Worm (Caenorhabditis elegans) whole organism, late embryonic: ENCODE data around the gene K08D9.6.

Experiments
- C08G9.2 ChIP-seq: sonication (generic microtip); optimal IDR thresholded peaks from 2 replicates; lab custom pipeline; 2016; ENCODE audit warnings: mild to moderate bottlenecking, missing genetic modification characterization, moderate library complexity, missing compliant biosample characterization
- C38D4.7 ChIP-seq: fragments of 200-800 bp; sonication (Bioruptor generic); optimal IDR thresholded peaks from 2 replicates; lab custom pipeline; 2018; ENCODE audit warnings: mild to moderate bottlenecking, missing genetic modification characterization, moderate library complexity, missing compliant biosample characterization
- F13H6.1 ChIP-seq: sonication (generic microtip); optimal IDR thresholded peaks from 2 replicates; lab custom pipeline; 2016; ENCODE audit warnings: missing genetic modification characterization, missing compliant biosample characterization
- K02D7.2 ChIP-seq: sonication (generic microtip); optimal IDR thresholded peaks from 2 replicates; lab custom pipeline; 2017; ENCODE audit warnings: mild to moderate bottlenecking, missing genetic modification characterization, missing compliant biosample characterization
- K09A11.1 ChIP-seq: sonication (generic microtip); optimal IDR thresholded peaks from 2 replicates; lab custom pipeline; 2017; ENCODE audit warnings: antibody characterized with exemption, mild to moderate bottlenecking, missing genetic modification characterization, missing compliant biosample characterization; ENCODE audit not compliant: insufficient read depth
- T23F11.4 ChIP-seq: fragments of 200-800 bp; sonication (Bioruptor generic); optimal IDR thresholded peaks from 2 replicates; lab custom pipeline; 2018; ENCODE audit warnings: mild to moderate bottlenecking, missing genetic modification characterization, missing compliant biosample characterization
- Y22D7AL.16 ChIP-seq: sonication (generic microtip); optimal IDR thresholded peaks from 2 replicates; lab custom pipeline; 2016; ENCODE audit warnings: missing genetic modification characterization, missing compliant biosample characterization
- ahr-1 ChIP-seq: sonication (generic microtip); optimal IDR thresholded peaks from 2 replicates; lab custom pipeline; 2016; ENCODE audit warnings: missing genetic modification characterization, missing compliant biosample characterization
- ceh-19 ChIP-seq: fragments of 200-800 bp; sonication (Bioruptor generic); optimal IDR thresholded peaks from 2 replicates; lab custom pipeline; 2018; ENCODE audit warnings: mild to moderate bottlenecking, missing genetic modification characterization, missing compliant biosample characterization
- ceh-22 ChIP-seq: sonication (generic microtip); optimal IDR thresholded peaks from 2 replicates; lab custom pipeline; 2017; ENCODE audit warnings: missing biosample characterization, missing genetic modification characterization
- ceh-30 ChIP-seq: fragments of 150-350 bp; optimal IDR thresholded peaks from 2 replicates; lab custom pipeline; 2014; ENCODE audit warnings: missing biosample characterization, missing genetic modification characterization
- ceh-34 ChIP-seq: sonication (generic microtip); optimal IDR thresholded peaks from 2 replicates; lab custom pipeline; 2016; ENCODE audit warnings: mild to moderate bottlenecking, missing genetic modification characterization, missing compliant biosample characterization
- ceh-6 ChIP-seq: fragments of 200-800 bp; sonication (Bioruptor generic); optimal IDR thresholded peaks from 2 replicates; lab custom pipeline; 2018; ENCODE audit warnings: mild to moderate bottlenecking, missing genetic modification characterization, missing compliant biosample characterization
- ceh-9 ChIP-seq: sonication (generic microtip); optimal IDR thresholded peaks from 2 replicates; lab custom pipeline; 2016; ENCODE audit warnings: mild to moderate bottlenecking, missing genetic modification characterization, inconsistent platforms, missing compliant biosample characterization
- dmd-4 ChIP-seq: sonication (generic microtip); optimal IDR thresholded peaks from 2 replicates; lab custom pipeline; 2016; ENCODE audit warnings: borderline replicate concordance, missing genetic modification characterization, missing compliant biosample characterization
- dve-1 ChIP-seq: sonication (generic microtip); optimal IDR thresholded peaks from 2 replicates; lab custom pipeline; 2017; ENCODE audit warnings: antibody characterized with exemption, mild to moderate bottlenecking, missing genetic modification characterization, missing compliant biosample characterization
- elt-4 ChIP-seq: sonication (generic microtip); optimal IDR thresholded peaks from 2 replicates; lab custom pipeline; 2016; ENCODE audit warnings: missing genetic modification characterization, missing compliant biosample characterization
- eyg-1 ChIP-seq: sonication (generic microtip); optimal IDR thresholded peaks from 2 replicates; lab custom pipeline; 2016; ENCODE audit warnings: missing genotype, missing genetic modification characterization, missing compliant biosample characterization
- fax-1 ChIP-seq: sonication (generic microtip); optimal IDR thresholded peaks from 2 replicates; lab custom pipeline; 2016; ENCODE audit warnings: missing genotype, missing genetic modification characterization, missing compliant biosample characterization
- fkh-10 ChIP-seq: fragments of 150-350 bp; optimal IDR thresholded peaks from 2 replicates; lab custom pipeline; 2014; ENCODE audit warnings: missing biosample characterization, missing genetic modification reagents, missing genetic modification characterization
- fkh-6 ChIP-seq: sonication (generic microtip); optimal IDR thresholded peaks from 2 replicates; lab custom pipeline; 2016; ENCODE audit warnings: missing genetic modification characterization, missing compliant biosample characterization
- hlh-13 ChIP-seq: fragments of 200-800 bp; sonication (Bioruptor generic); optimal IDR thresholded peaks from 2 replicates; lab custom pipeline; 2018; ENCODE audit warnings: mild to moderate bottlenecking, missing genetic modification characterization, missing compliant biosample characterization
- hlh-15 ChIP-seq: sonication (generic microtip); optimal IDR thresholded peaks from 2 replicates; lab custom pipeline; 2016; ENCODE audit warnings: missing genetic modification characterization, missing compliant biosample characterization
- hlh-6 ChIP-seq: sonication (generic microtip); optimal IDR thresholded peaks from 2 replicates; lab custom pipeline; 2016; ENCODE audit warnings: missing genotype, missing genetic modification characterization, missing compliant biosample characterization
- hlh-8 ChIP-seq: sonication (generic microtip); optimal IDR thresholded peaks from 2 replicates; lab custom pipeline; 2016; ENCODE audit warnings: missing genotype, missing genetic modification characterization, missing compliant biosample characterization
- lim-6 ChIP-seq: sonication (generic microtip); optimal IDR thresholded peaks from 2 replicates; lab custom pipeline; 2016; ENCODE audit warnings: missing genetic modification characterization, missing compliant biosample characterization
- nfya-1 ChIP-seq: sonication (generic microtip); optimal IDR thresholded peaks from 2 replicates; lab custom pipeline; 2017; ENCODE audit warnings: missing genetic modification characterization, mild to moderate bottlenecking, missing compliant biosample characterization, antibody characterized with exemption, moderate library complexity
- nhr-11 ChIP-seq: fragments of 150-350 bp; optimal IDR thresholded peaks from 2 replicates; lab custom pipeline; 2014; ENCODE audit warnings: missing biosample characterization, missing genetic modification characterization
- npax-4 ChIP-seq: sonication (generic microtip); optimal IDR thresholded peaks from 2 replicates; lab custom pipeline; 2016; ENCODE audit warnings: missing genetic modification characterization, missing compliant biosample characterization
- odd-2 ChIP-seq: sonication (generic microtip); optimal IDR thresholded peaks from 2 replicates; lab custom pipeline; 2017; ENCODE audit warnings: antibody characterized with exemption, mild to moderate bottlenecking, missing genetic modification characterization, missing compliant biosample characterization
- pag-3 ChIP-seq: sonication (generic microtip); optimal IDR thresholded peaks from 2 replicates; lab custom pipeline; 2016; ENCODE audit warnings: missing compliant biosample characterization, missing genetic modification characterization, borderline replicate concordance
- pat-9 ChIP-seq: fragments of 200-800 bp; sonication (Bioruptor generic); optimal IDR thresholded peaks from 2 replicates; lab custom pipeline; 2018; ENCODE audit warnings: mild to moderate bottlenecking, missing genetic modification characterization, moderate library complexity, missing compliant biosample characterization
- pha-2 ChIP-seq: sonication (generic microtip); optimal IDR thresholded peaks from 2 replicates; lab custom pipeline; 2017; ENCODE audit warnings: mild to moderate bottlenecking, missing genetic modification characterization, missing compliant biosample characterization
- pha-4 ChIP-seq: fragments of 150-350 bp; optimal IDR thresholded peaks from 2 replicates; lab custom pipeline; 2018; ENCODE audit warnings: missing biosample characterization, missing genetic modification reagents, missing genetic modification characterization
- ref-2 ChIP-seq: sonication (generic microtip); optimal IDR thresholded peaks from 2 replicates; lab custom pipeline; 2016; ENCODE audit warnings: missing genetic modification characterization, missing compliant biosample characterization
- tbx-2 ChIP-seq: sonication (generic microtip); optimal IDR thresholded peaks from 2 replicates; lab custom pipeline; 2016; ENCODE audit warnings: missing genetic modification characterization, missing compliant biosample characterization
- tbx-7 ChIP-seq: sonication (generic microtip); optimal IDR thresholded peaks from 2 replicates; lab custom pipeline; 2016; ENCODE audit warnings: missing genotype, missing genetic modification characterization, missing compliant biosample characterization
- ttx-3 ChIP-seq: sonication (generic microtip); optimal IDR thresholded peaks from 2 replicates; lab custom pipeline; 2016; ENCODE audit warnings: missing genetic modification reagents, missing genetic modification characterization, missing compliant biosample characterization
- unc-42 ChIP-seq: sonication (generic microtip); optimal IDR thresholded peaks from 2 replicates; lab custom pipeline; 2016; ENCODE audit warnings: missing genotype, missing genetic modification characterization, missing compliant biosample characterization
- zip-5 ChIP-seq: sonication (generic microtip); optimal IDR thresholded peaks from 2 replicates; lab custom pipeline; 2016; ENCODE audit warnings: missing genetic modification characterization, missing compliant biosample characterization

K08D9.6 gene

DNA sequence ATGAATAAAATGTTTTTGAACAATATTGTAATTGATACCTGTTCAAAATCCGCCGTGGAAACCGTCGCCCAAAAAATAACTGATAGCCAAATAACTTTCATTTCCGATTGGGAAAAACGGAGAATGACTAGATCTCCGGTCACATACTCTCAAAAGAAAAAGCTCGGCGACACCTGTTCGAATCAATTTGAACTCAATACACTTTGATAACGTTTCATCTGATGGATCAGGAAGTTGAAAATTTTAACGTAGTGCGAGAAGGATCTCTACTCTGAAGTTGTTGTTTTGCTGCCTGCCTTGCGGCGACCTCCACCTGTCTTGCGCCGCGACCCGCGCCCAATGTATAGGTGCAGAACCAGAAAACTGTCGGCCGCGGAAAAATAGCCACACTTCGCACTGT, 38.4 kb upstream of the K08D9.6 start, which contains the start of gene T28A11.20:
T28A11.20 (minus strand) TSS at position 101 of the 400 bp plus-strand sequence.
- TF ChIP-seq dmd-4 (tag; lab: Kevin White, UChicago), result no peak
- TF ChIP-seq hlh-8, result no peak
- TF ChIP-seq fkh-10 (GFP tag; lab: Kevin White, UChicago), result no peak
- TF ChIP-seq hlh-15 (tag; lab: Kevin White, UChicago), result no peak
- TF ChIP-seq T23F11.4, result no peak
- no peak for TF ChIP-seq nfya-1 (tag; lab: Kevin White, UChicago)
- no peak for TF ChIP-seq pha-4
- TF ChIP-seq lim-6 (tag; lab: Kevin White, UChicago), result no peak
- no peak for TF ChIP-seq C08G9.2
- no peak for TF ChIP-seq zip-5 (tag; lab: Kevin White, UChicago)
- no peak for TF ChIP-seq tbx-2
- TF ChIP-seq ref-2 (tag; lab: Kevin White, UChicago), result no peak
- TF ChIP-seq hlh-6, result no peak
- TF ChIP-seq ceh-19 (GFP tag; lab: Kevin White, UChicago), result no peak
- no peak for TF ChIP-seq C38D4.7 (GFP tag; lab: Kevin White, UChicago)
- TF ChIP-seq eyg-1 (tag; lab: Kevin White, UChicago), result no peak
- TF ChIP-seq pat-9, result no peak
- no peak for TF ChIP-seq K09A11.1 (tag; lab: Kevin White, UChicago)

DNA sequence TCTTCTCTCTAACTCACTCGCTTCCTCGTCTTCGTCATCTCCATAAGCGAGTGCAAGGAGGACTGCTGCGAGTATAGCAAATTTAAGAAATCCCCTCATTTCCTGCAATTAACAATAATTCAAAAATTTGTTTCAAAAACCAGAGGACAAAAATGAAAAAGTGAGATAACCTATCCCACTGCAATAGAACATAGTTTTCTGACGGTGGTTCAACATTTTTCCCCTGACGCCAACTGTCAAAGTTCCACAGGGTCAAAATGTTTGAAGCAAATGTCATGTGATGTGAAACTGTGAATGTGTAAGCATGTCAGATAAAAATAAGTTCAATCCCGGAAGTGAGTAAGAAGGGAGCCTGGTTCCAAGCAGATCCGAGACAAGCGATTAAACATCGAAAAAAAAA, 34.6 kb upstream of the K08D9.6 start, which contains the start of gene T28A11.19:
T28A11.19 (minus strand) TSS at position 108 of the 400 bp plus-strand sequence.
- TF ChIP-seq elt-4 (tag; lab: Kevin White, UChicago) (no peak), hlh-13 (GFP tag; lab: Kevin White, UChicago) (no peak), ceh-9 (tag; lab: Kevin White, UChicago) (no peak), dve-1 (tag; lab: Kevin White, UChicago) (no peak), nhr-11 (tag; lab: Kevin White, UChicago) (no peak), ceh-6 (GFP tag; lab: Kevin White, UChicago) (no peak), K02D7.2 (tag; lab: Kevin White, UChicago) (no peak), eyg-1 (tag; lab: Kevin White, UChicago) (no peak), zip-5 (tag; lab: Kevin White, UChicago) (no peak), pag-3 (tag; lab: Kevin White, UChicago) (no peak), ceh-30 (tag; lab: Kevin White, UChicago) (no peak), npax-4 (tag; lab: Kevin White, UChicago) (no peak), unc-42 (tag; lab: Kevin White, UChicago) (no peak), C38D4.7 (GFP tag; lab: Kevin White, UChicago) (no peak), K09A11.1 (tag; lab: Kevin White, UChicago) (no peak), pha-2 (tag; lab: Kevin White, UChicago) (no peak), pha-4 (no peak)

DNA sequence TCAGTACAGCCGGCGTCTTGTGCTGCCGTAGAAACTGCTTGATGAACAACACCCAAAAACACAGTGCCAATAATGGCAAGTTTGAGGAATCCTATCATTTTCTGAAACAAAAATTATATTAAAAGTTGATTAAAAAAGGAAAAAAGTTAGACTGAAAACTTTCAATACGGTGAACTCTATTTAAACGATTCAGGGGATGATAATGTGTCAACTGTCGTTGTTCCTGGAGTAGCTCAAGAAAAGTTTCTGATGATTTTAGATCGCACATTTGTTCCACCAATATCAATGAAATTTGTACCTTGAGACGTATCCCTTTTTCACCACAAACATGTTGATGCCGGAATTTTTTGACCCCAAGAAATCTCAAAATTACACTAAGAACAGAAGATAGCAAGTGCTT, 33.2 kb upstream of the K08D9.6 start, which contains the start of gene T28A11.18:
T28A11.18 (minus strand) TSS at position 101 of the 400 bp plus-strand sequence.
- TF ChIP-seq Y22D7AL.16 (tag; lab: Kevin White, UChicago), result no peak
- no peak for TF ChIP-seq elt-4 (tag; lab: Kevin White, UChicago)
- no peak for TF ChIP-seq ceh-9 (tag; lab: Kevin White, UChicago)
- TF ChIP-seq ahr-1 (tag; lab: Kevin White, UChicago), result no peak
- TF ChIP-seq ceh-22 (tag; lab: Kevin White, UChicago), result no peak
- no peak for TF ChIP-seq ttx-3
- no peak for TF ChIP-seq fax-1
- TF ChIP-seq ceh-34, result no peak
- TF ChIP-seq hlh-6, result no peak
- no peak for TF ChIP-seq nfya-1 (tag; lab: Kevin White, UChicago)
- no peak for TF ChIP-seq F13H6.1 (tag; lab: Kevin White, UChicago)
- no peak for TF ChIP-seq dve-1 (tag; lab: Kevin White, UChicago)
- TF ChIP-seq odd-2, result no peak
- TF ChIP-seq fkh-6, result no peak
- TF ChIP-seq tbx-7 (tag; lab: Kevin White, UChicago), result no peak
- TF ChIP-seq K02D7.2 (tag; lab: Kevin White, UChicago), result no peak
